Fruit fly (Drosophila melanogaster) whole organism, prepupa: Measurements from ENCODE around the gene CG14453.
A peak's percentile ranks its signal among the peaks of the same experiment; 100 is the strongest.
"Not testable (repeated sequence)": the region's sequence is repeated elsewhere in the genome, so short reads cannot be mapped to it uniquely, and the experiment has no call there.

ENCODE experiments used
- Blimp-1 ChIP-seq: fragments of 200-800 bp; sonication (Bioruptor generic); optimal IDR thresholded peaks from 3 replicates; lab custom pipeline; 2017; ENCODE audit warnings: missing biosample characterization, missing genetic modification characterization, mild to moderate bottlenecking, moderate library complexity, missing genetic modification reagents
- CG11294 ChIP-seq: fragments of 200-800 bp; sonication (Bioruptor generic); IDR thresholded peaks from 2 replicates; pipeline ENCODE4 v1.3.6; 2022; ENCODE audit warnings: missing biosample characterization, missing genetic modification characterization
- CG11762 ChIP-seq: fragments of 200-800 bp; sonication (Bioruptor generic); optimal IDR thresholded peaks from 3 replicates; lab custom pipeline; 2016; ENCODE audit warnings: missing biosample characterization, missing genetic modification characterization; ENCODE audit not compliant: insufficient read depth
- CG11902 ChIP-seq: fragments of 200-800 bp; sonication (Bioruptor generic); optimal IDR thresholded peaks from 3 replicates; lab custom pipeline; 2016; ENCODE audit warnings: missing biosample characterization, missing genetic modification characterization
- CG15336 ChIP-seq: fragments of 200-800 bp; sonication (Bioruptor generic); IDR thresholded peaks from 2 replicates; pipeline ENCODE4 v1.3.6; 2022; ENCODE audit warnings: missing biosample characterization, missing genetic modification characterization
- CG1621 ChIP-seq: fragments of 200-800 bp; sonication (Bioruptor generic); optimal IDR thresholded peaks from 3 replicates; lab custom pipeline; 2018; ENCODE audit warnings: missing biosample characterization, mild to moderate bottlenecking, missing genetic modification characterization
- CG16779 ChIP-seq: fragments of 200-800 bp; sonication (Bioruptor generic); optimal IDR thresholded peaks from 3 replicates; lab custom pipeline; 2017; ENCODE audit warnings: missing biosample characterization, mild to moderate bottlenecking, missing genetic modification characterization
- CG3032 ChIP-seq: fragments of 200-800 bp; optimal IDR thresholded peaks from 2 replicates; lab custom pipeline; 2019; ENCODE audit warnings: missing biosample characterization, mild to moderate bottlenecking, missing genetic modification characterization, moderate library complexity
- CG31627 ChIP-seq: fragments of 200-800 bp; sonication (Bioruptor generic); optimal IDR thresholded peaks from 3 replicates; lab custom pipeline; 2016; ENCODE audit warnings: missing biosample characterization, missing genetic modification characterization
- CG3919 ChIP-seq: fragments of 200-800 bp; sonication (Bioruptor generic); optimal IDR thresholded peaks from 3 replicates; lab custom pipeline; 2016; ENCODE audit warnings: missing biosample characterization, missing genetic modification characterization
- CG4318 ChIP-seq: fragments of 200-800 bp; sonication (Bioruptor generic); optimal IDR thresholded peaks from 3 replicates; lab custom pipeline; 2017; ENCODE audit warnings: missing biosample characterization, mild to moderate bottlenecking, missing genetic modification characterization
- CG6276 ChIP-seq: fragments of 200-800 bp; sonication (Bioruptor generic); optimal IDR thresholded peaks from 2 replicates; lab custom pipeline; 2017; ENCODE audit warnings: missing biosample characterization, mild to moderate bottlenecking, missing genetic modification characterization
- CG6792 ChIP-seq: fragments of 200-800 bp; sonication (Bioruptor generic); optimal IDR thresholded peaks from 3 replicates; lab custom pipeline; 2016; ENCODE audit warnings: missing biosample characterization, missing genetic modification characterization
- CG8119 ChIP-seq: fragments of 200-800 bp; sonication (Bioruptor generic); IDR thresholded peaks from 3 replicates; pipeline ENCODE4 v1.3.6; 2022; ENCODE audit warnings: missing biosample characterization, missing genetic modification characterization
- CG8319 ChIP-seq: fragments of 200-800 bp; sonication (Bioruptor generic); optimal IDR thresholded peaks from 3 replicates; lab custom pipeline; 2016; ENCODE audit warnings: missing biosample characterization, missing genetic modification characterization
- CG9139 ChIP-seq: fragments of 200-800 bp; sonication (Bioruptor generic); optimal IDR thresholded peaks from 3 replicates; lab custom pipeline; 2017; ENCODE audit warnings: missing biosample characterization, mild to moderate bottlenecking, missing genetic modification characterization
- Eip78C ChIP-seq: fragments of 200-800 bp; sonication (Bioruptor generic); peaks from one replicate; lab custom pipeline; 2016; ENCODE audit warnings: missing biosample characterization, missing genetic modification characterization
- Ets21C ChIP-seq: fragments of 200-800 bp; sonication (Bioruptor generic); optimal IDR thresholded peaks from 3 replicates; lab custom pipeline; 2016; ENCODE audit warnings: missing biosample characterization, missing genetic modification characterization
- Hr4 ChIP-seq: fragments of 200-800 bp; sonication (Bioruptor generic); optimal IDR thresholded peaks from 3 replicates; lab custom pipeline; 2016; ENCODE audit warnings: missing biosample characterization, missing genetic modification characterization
- OdsH ChIP-seq: fragments of 200-800 bp; sonication (Bioruptor generic); optimal IDR thresholded peaks from 3 replicates; lab custom pipeline; 2016; ENCODE audit warnings: missing biosample characterization, missing genetic modification characterization
- Smox ChIP-seq: fragments of 200-800 bp; sonication (Bioruptor generic); optimal IDR thresholded peaks from 3 replicates; lab custom pipeline; 2016; ENCODE audit warnings: missing biosample characterization, missing genetic modification characterization
- cyc ChIP-seq: fragments of 200-800 bp; sonication (Bioruptor generic); optimal IDR thresholded peaks from 3 replicates; lab custom pipeline; 2016; ENCODE audit warnings: missing biosample characterization, missing genetic modification characterization
- dac ChIP-seq: fragments of 200-800 bp; sonication (Bioruptor generic); optimal IDR thresholded peaks from 2 replicates; lab custom pipeline; 2017; ENCODE audit warnings: missing biosample characterization, mild to moderate bottlenecking, missing genetic modification characterization
- dsx ChIP-seq: fragments of 200-800 bp; optimal IDR thresholded peaks from 3 replicates; lab custom pipeline; 2019; ENCODE audit warnings: missing biosample characterization, mild to moderate bottlenecking, missing genetic modification characterization, moderate library complexity; ENCODE audit not compliant: poor library complexity, severe bottlenecking
- esn ChIP-seq: fragments of 200-800 bp; sonication (Bioruptor generic); optimal IDR thresholded peaks from 2 replicates; lab custom pipeline; 2016; ENCODE audit warnings: missing biosample characterization, mild to moderate bottlenecking, missing genetic modification characterization, moderate library complexity
- fkh ChIP-seq: fragments of 200-800 bp; sonication (Bioruptor generic); optimal IDR thresholded peaks from 3 replicates; lab custom pipeline; 2017; ENCODE audit warnings: missing biosample characterization, mild to moderate bottlenecking, missing genetic modification characterization, moderate library complexity
- net ChIP-seq: fragments of 200-800 bp; sonication (Bioruptor generic); optimal IDR thresholded peaks from 3 replicates; lab custom pipeline; 2016; ENCODE audit warnings: missing biosample characterization, missing genetic modification characterization
- pdm3 ChIP-seq: fragments of 200-800 bp; sonication (Bioruptor generic); optimal IDR thresholded peaks from 3 replicates; lab custom pipeline; 2016; ENCODE audit warnings: missing biosample characterization, missing genetic modification characterization
- svp ChIP-seq: fragments of 200-800 bp; sonication (Bioruptor generic); peaks from one replicate; lab custom pipeline; 2016; ENCODE audit warnings: missing biosample characterization, missing genetic modification characterization
- topi ChIP-seq: fragments of 200-800 bp; sonication (Bioruptor generic); optimal IDR thresholded peaks from 3 replicates; lab custom pipeline; 2016; ENCODE audit warnings: missing biosample characterization, missing genetic modification characterization

CG14453 gene

dm6 chr3L:22717137-22717767 is 23.4 kb downstream of the CG14453 start, which contains the start of the genes ArfGAP3 and CG32452 (continued):
- TF ChIP-seq CG8319 (GFP tag; lab: Kevin White, UChicago) = peak; percentile 45
- TF ChIP-seq fkh (GFP tag; lab: Kevin White, UChicago) = no peak
- TF ChIP-seq CG9139 (GFP tag; lab: Kevin White, UChicago) = no peak
- TF ChIP-seq Hr4 (GFP tag; lab: Kevin White, UChicago) = peak; percentile 76
- TF ChIP-seq CG4318 (GFP tag; lab: Kevin White, UChicago) = peak; percentile 51
- peak; percentile 80 for TF ChIP-seq pdm3 (GFP tag; lab: Kevin White, UChicago)
- TF ChIP-seq CG11294 = no peak; the same call in 1 of the 2 replicates
- TF ChIP-seq cyc (GFP tag; lab: Kevin White, UChicago) = peak; percentile 68
- peak; percentile 55 for TF ChIP-seq CG11902 (GFP tag; lab: Kevin White, UChicago)

dm6 chr3L:22720694-22721270 is 26.9 kb downstream of the CG14453 start, which contains the start of gene mael:
mael (plus strand) TSS chr3L:22721203.
- not testable (repeated sequence) for TF ChIP-seq Eip78C, topi, CG3919 (GFP tag; lab: Kevin White, UChicago)

dm6 chr3L:22721991-22722390 is 28.1 kb downstream of the CG14453 start, which contains the start of gene CG14451:
CG14451 (minus strand) TSS chr3L:22722091.
- TF ChIP-seq Blimp-1 (no peak), CG31627 (GFP tag; lab: Kevin White, UChicago) (no peak), CG8119 (GFP tag; lab: Robert Waterston, UW) (no peak), OdsH (no peak), pdm3 (GFP tag; lab: Kevin White, UChicago) (no peak), CG3032 (tag; lab: Kevin White, UChicago) (no peak), CG6276 (GFP tag; lab: Kevin White, UChicago) (no peak), svp (GFP tag; lab: Kevin White, UChicago) (no peak), CG6792 (GFP tag; lab: Kevin White, UChicago) (no peak), CG15336 (GFP tag; lab: Robert Waterston, UW) (no peak)

- TF ChIP-seq Ets21C (no peak), CG11902 (GFP tag; lab: Kevin White, UChicago) (no peak), OdsH (no peak), net (GFP tag; lab: Kevin White, UChicago) (no peak), CG1621 (peak; percentile 21), dsx (GFP tag; lab: Kevin White, UChicago) (no peak), Eip78C (GFP tag; lab: Kevin White, UChicago) (peak; percentile 42), CG16779 (tag; lab: Kevin White, UChicago) (no peak), CG31627 (GFP tag; lab: Kevin White, UChicago) (no peak), CG11762 (GFP tag; lab: Kevin White, UChicago) (no peak), CG15336 (GFP tag; lab: Robert Waterston, UW) (no peak), esn (no peak), Blimp-1 (no peak), Smox (GFP tag; lab: Kevin White, UChicago) (no peak), CG6276 (GFP tag; lab: Kevin White, UChicago) (no peak), dac (no peak)
Measured at dm6 chr3L:22724046-22724771, 30.3 kb downstream of the CG14453 start.
